Fruit fly (Drosophila melanogaster) whole organism, adult: ENCODE measurements around the gene Hsc70-3.

Experiments
- CG14711 ChIP-seq: fragments of 200-800 bp; sonication (Bioruptor generic); optimal IDR thresholded peaks from 2 replicates; lab custom pipeline; 2018; ENCODE audit warnings: missing biosample characterization, mild to moderate bottlenecking, missing genetic modification characterization, moderate library complexity
- CG1620 ChIP-seq: fragments of 200-800 bp; sonication (Bioruptor generic); optimal IDR thresholded peaks from 2 replicates; lab custom pipeline; 2016; ENCODE audit warnings: missing biosample characterization, missing genetic modification characterization
- CG33017 ChIP-seq: fragments of 200-800 bp; sonication (Bioruptor generic); optimal IDR thresholded peaks from 2 replicates; lab custom pipeline; 2018; ENCODE audit warnings: missing biosample characterization, mild to moderate bottlenecking, missing genetic modification characterization, moderate library complexity
- CG5204 ChIP-seq: fragments of 200-800 bp; sonication (Bioruptor generic); optimal IDR thresholded peaks from 2 replicates; lab custom pipeline; 2016; ENCODE audit warnings: missing biosample characterization, missing genetic modification characterization
- bab1 ChIP-seq: fragments of 200-800 bp; sonication (Bioruptor generic); optimal IDR thresholded peaks from 3 replicates; lab custom pipeline; 2019; ENCODE audit warnings: missing biosample characterization, mild to moderate bottlenecking, missing genetic modification characterization, moderate library complexity
- cic ChIP-seq: fragments of 200-800 bp; sonication (Bioruptor generic); optimal IDR thresholded peaks from 2 replicates; lab custom pipeline; 2017; ENCODE audit warnings: missing biosample characterization, mild to moderate bottlenecking, missing genetic modification characterization, moderate library complexity
- cnc ChIP-seq, 2 experiments: fragments of >200 bp; optimal IDR thresholded peaks; 2 replicates each; lab custom pipeline; 2017
- kay ChIP-seq: fragments of 200-800 bp; sonication (Bioruptor generic); peaks from one replicate; lab custom pipeline; 2016; ENCODE audit warnings: missing biosample characterization, missing genetic modification characterization, borderline replicate concordance
- ovo ChIP-seq: fragments of 200-800 bp; sonication (Bioruptor generic); optimal IDR thresholded peaks from 2 replicates; lab custom pipeline; 2016; ENCODE audit warnings: missing biosample characterization, missing genetic modification characterization
- pad ChIP-seq: fragments of 200-800 bp; sonication (Bioruptor generic); optimal IDR thresholded peaks from 3 replicates; lab custom pipeline; 2017; ENCODE audit warnings: missing biosample characterization, missing genetic modification characterization, mild to moderate bottlenecking, moderate library complexity, missing genetic modification reagents
- toe ChIP-seq: fragments of 200-800 bp; sonication (Bioruptor generic); optimal IDR thresholded peaks from 2 replicates; lab custom pipeline; 2016; ENCODE audit warnings: missing biosample characterization, missing genetic modification characterization

- TF ChIP-seq kay (GFP tag; lab: Kevin White, UChicago) (peak; percentile 62), pad (GFP tag; lab: Kevin White, UChicago) (peak; percentile 11), toe (GFP tag; lab: Kevin White, UChicago) (no peak), ovo (peak; percentile 61), cnc (optimal IDR thresholded peaks at IDR 0.05; lab: Kevin White, UChicago) (no peak), cic (GFP tag; lab: Kevin White, UChicago) (peak; percentile 13), CG5204 (GFP tag; lab: Kevin White, UChicago) (no peak), bab1 (no peak), CG14711 (tag; lab: Kevin White, UChicago) (no peak), CG33017 (no peak), CG1620 (GFP tag; lab: Kevin White, UChicago) (no peak)
These were observed 1.7 kb downstream of the Hsc70-3 start for dm6 chrX:11805066-11805766.
